Worm (Caenorhabditis elegans) whole organism, L4 larva: ENCODE results near the gene Y5H2A.4.

Experiments
- ceh-28 ChIP-seq: fragments of 150-350 bp; optimal IDR thresholded peaks from 2 replicates; lab custom pipeline; 2014; ENCODE audit warnings: missing biosample characterization, missing genetic modification reagents, missing genetic modification characterization
- egl-27 ChIP-seq: sonication (generic microtip); optimal IDR thresholded peaks from 3 replicates; lab custom pipeline; 2017; ENCODE audit warnings: missing biosample characterization, missing genetic modification reagents, missing genetic modification characterization

- TF ChIP-seq egl-27 (tag; lab: Kevin White, UChicago) (no peak), ceh-28 (no peak)
Observed at ce11 chrV:2249310-2249709, 24.8 kb downstream of the Y5H2A.4 start, which contains the start of gene cyp-33C6.
